Worm (Caenorhabditis elegans) whole organism, L3 larva: Measurements from ENCODE around the gene C05B5.17.

Source experiments
- R02D3.7 ChIP-seq: fragments of 150-350 bp; optimal IDR thresholded peaks from 2 replicates; lab custom pipeline; 2014; ENCODE audit warnings: missing biosample characterization, missing genetic modification characterization
- ZK546.5 ChIP-seq: sonication (generic microtip); optimal IDR thresholded peaks from 2 replicates; lab custom pipeline; 2017; ENCODE audit warnings: missing biosample characterization, missing genetic modification characterization
- ceh-16 ChIP-seq: sonication (generic microtip); optimal IDR thresholded peaks from 2 replicates; lab custom pipeline; 2017; ENCODE audit warnings: missing biosample characterization, missing genetic modification characterization
- ceh-28 ChIP-seq: fragments of 150-350 bp; optimal IDR thresholded peaks from 2 replicates; lab custom pipeline; 2014; ENCODE audit warnings: missing biosample characterization, missing genetic modification reagents, missing genetic modification characterization
- ceh-82 ChIP-seq: fragments of 150-350 bp; optimal IDR thresholded peaks from 2 replicates; lab custom pipeline; 2014; ENCODE audit warnings: missing biosample characterization, missing genetic modification characterization
- daf-12 ChIP-seq: fragments of 150-350 bp; optimal IDR thresholded peaks from 2 replicates; lab custom pipeline; 2014; ENCODE audit warnings: missing biosample characterization, missing genetic modification reagents, missing genetic modification characterization
- egl-27 ChIP-seq: sonication (generic microtip); optimal IDR thresholded peaks from 4 replicates; lab custom pipeline; 2017; ENCODE audit warnings: missing biosample characterization, missing genetic modification reagents, missing genetic modification characterization
- egl-5 ChIP-seq: fragments of 150-350 bp; optimal IDR thresholded peaks from 2 replicates; lab custom pipeline; 2017; ENCODE audit warnings: missing biosample characterization, missing genetic modification reagents, missing genetic modification characterization, inconsistent platforms
- elt-1 ChIP-seq: fragments of 150-350 bp; optimal IDR thresholded peaks from 2 replicates; lab custom pipeline; 2014; ENCODE audit warnings: missing biosample characterization, missing genetic modification characterization
- elt-2 ChIP-seq: sonication (generic microtip); optimal IDR thresholded peaks from 2 replicates; lab custom pipeline; 2016; ENCODE audit warnings: missing genetic modification reagents, mild to moderate bottlenecking, missing genetic modification characterization, missing compliant biosample characterization
- elt-3 ChIP-seq, 3 experiments: fragments of 150-350 bp in 1 of 3; sonication (generic microtip) in 2 of 3; optimal IDR thresholded peaks; 2 replicates in 2 of 3; 4 replicates in 1 of 3; lab custom pipeline; 2014 to 2017; ENCODE audit warnings: missing biosample characterization in 3 of 3, missing genetic modification characterization in 3 of 3
- fkh-10 ChIP-seq: sonication (generic microtip); optimal IDR thresholded peaks from 2 replicates; lab custom pipeline; 2017; ENCODE audit warnings: missing biosample characterization, missing genetic modification reagents, missing genetic modification characterization
- hmg-11 ChIP-seq: sonication (generic microtip); optimal IDR thresholded peaks from 2 replicates; lab custom pipeline; 2016; ENCODE audit warnings: missing genetic modification characterization, missing compliant biosample characterization
- jun-1 ChIP-seq: fragments of 150-350 bp; optimal IDR thresholded peaks from 2 replicates; lab custom pipeline; 2014; ENCODE audit warnings: missing biosample characterization, missing genetic modification reagents, missing genetic modification characterization
- lin-15B ChIP-seq: fragments of 150-350 bp; optimal IDR thresholded peaks from 2 replicates; lab custom pipeline; 2014; ENCODE audit warnings: missing biosample characterization, missing genetic modification characterization
- lin-39 ChIP-seq: fragments of 150-350 bp; optimal IDR thresholded peaks from 2 replicates; lab custom pipeline; 2018; ENCODE audit warnings: missing biosample characterization, missing genetic modification reagents, missing genetic modification characterization
- lsy-12 ChIP-seq: sonication (generic microtip); optimal IDR thresholded peaks from 2 replicates; lab custom pipeline; 2016; ENCODE audit warnings: mild to moderate bottlenecking, missing genetic modification characterization, missing compliant biosample characterization
- mdl-1 ChIP-seq: fragments of 150-350 bp; optimal IDR thresholded peaks from 2 replicates; lab custom pipeline; 2014; ENCODE audit warnings: missing biosample characterization, missing genetic modification characterization
- nhr-11 ChIP-seq: fragments of 150-350 bp; optimal IDR thresholded peaks from 2 replicates; lab custom pipeline; 2014; ENCODE audit warnings: missing biosample characterization, missing genetic modification characterization
- nhr-23 ChIP-seq: fragments of 150-350 bp; optimal IDR thresholded peaks from 2 replicates; lab custom pipeline; 2014; ENCODE audit warnings: missing biosample characterization, missing genetic modification reagents, missing genetic modification characterization
- nhr-237 ChIP-seq: fragments of 150-350 bp; optimal IDR thresholded peaks from 2 replicates; lab custom pipeline; 2014; ENCODE audit warnings: missing biosample characterization, missing genetic modification characterization
- nhr-25 ChIP-seq: sonication (generic microtip); optimal IDR thresholded peaks from 2 replicates; lab custom pipeline; 2017; ENCODE audit warnings: missing biosample characterization, missing genetic modification characterization
- nhr-28 ChIP-seq: fragments of 150-350 bp; optimal IDR thresholded peaks from 2 replicates; lab custom pipeline; 2014; ENCODE audit warnings: missing biosample characterization, missing genetic modification characterization
- nhr-67 ChIP-seq: fragments of 150-350 bp; optimal IDR thresholded peaks from 2 replicates; lab custom pipeline; 2014; ENCODE audit warnings: missing biosample characterization, missing genetic modification characterization
- nhr-76 ChIP-seq: fragments of 150-350 bp; sonication (generic microtip); optimal IDR thresholded peaks from 5 replicates; lab custom pipeline; 2014; ENCODE audit warnings: missing biosample characterization, missing genetic modification characterization
- nhr-77 ChIP-seq: fragments of 150-350 bp; optimal IDR thresholded peaks from 2 replicates; lab custom pipeline; 2014; ENCODE audit warnings: missing biosample characterization, missing genetic modification characterization
- pha-4 ChIP-seq: fragments of 150-350 bp; optimal IDR thresholded peaks from 2 replicates; lab custom pipeline; 2014; ENCODE audit warnings: missing biosample characterization, missing genetic modification reagents, missing genetic modification characterization
- pqm-1 ChIP-seq: fragments of 150-350 bp; optimal IDR thresholded peaks from 2 replicates; lab custom pipeline; 2017; ENCODE audit warnings: missing biosample characterization, missing genetic modification characterization, inconsistent platforms
- sea-2 ChIP-seq: fragments of 150-350 bp; sonication (generic microtip); optimal IDR thresholded peaks from 4 replicates; lab custom pipeline; 2014; ENCODE audit warnings: missing biosample characterization, missing genetic modification reagents, missing genetic modification characterization
- skn-1 ChIP-seq: fragments of 150-350 bp; optimal IDR thresholded peaks from 2 replicates; lab custom pipeline; 2014; ENCODE audit warnings: missing biosample characterization, missing genetic modification characterization
- snpc-4 ChIP-seq: fragments of 150-350 bp; optimal IDR thresholded peaks from 2 replicates; lab custom pipeline; 2014; ENCODE audit warnings: missing biosample characterization, missing genetic modification characterization
- tbx-2 ChIP-seq: sonication (generic microtip); optimal IDR thresholded peaks from 2 replicates; lab custom pipeline; 2016; ENCODE audit warnings: mild to moderate bottlenecking, missing genetic modification characterization, missing compliant biosample characterization
- unc-39 ChIP-seq: sonication (generic microtip); optimal IDR thresholded peaks from 4 replicates; lab custom pipeline; 2017; ENCODE audit warnings: missing biosample characterization, missing genetic modification characterization
- unc-62 ChIP-seq: fragments of 150-350 bp; sonication (generic microtip); optimal IDR thresholded peaks from 4 replicates; lab custom pipeline; 2014; ENCODE audit warnings: missing biosample characterization, missing genetic modification reagents, missing genetic modification characterization
- zag-1 ChIP-seq: fragments of 150-350 bp; optimal IDR thresholded peaks from 2 replicates; lab custom pipeline; 2014; ENCODE audit warnings: missing biosample characterization, missing genetic modification characterization
- ztf-11 ChIP-seq: fragments of 150-350 bp; optimal IDR thresholded peaks from 2 replicates; lab custom pipeline; 2014; ENCODE audit warnings: missing biosample characterization, missing genetic modification characterization
- ztf-4 ChIP-seq: fragments of 150-350 bp; optimal IDR thresholded peaks from 2 replicates; lab custom pipeline; 2014; ENCODE audit warnings: missing biosample characterization, missing genetic modification characterization

Gene C05B5.17

DNA sequence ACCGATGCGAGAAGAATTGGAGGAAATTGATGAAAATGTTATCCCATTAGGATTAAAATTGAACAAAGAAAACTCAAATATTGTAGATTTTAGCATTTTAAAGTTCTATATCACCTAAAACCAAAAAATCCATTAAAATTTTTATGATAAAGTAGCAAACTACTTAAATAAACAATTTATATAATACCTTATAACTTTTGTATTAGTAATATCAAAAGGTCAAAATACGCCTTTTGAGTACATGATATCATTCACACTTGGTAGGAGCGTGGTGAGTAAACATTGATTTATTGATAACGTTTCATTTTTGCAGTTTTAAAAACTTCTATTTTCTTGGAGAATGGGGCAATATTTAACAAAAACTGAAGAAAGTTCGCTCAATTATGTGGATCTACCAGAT lies 1.9 kb upstream of the C05B5.17 start, which contains the start of gene C05B5.5:
Gene C05B5.5, plus strand, starts transcription at position 301 of the 400 bp plus-strand sequence.
- no peak for TF ChIP-seq ceh-28 (tag; lab: Kevin White, UChicago)
- TF ChIP-seq nhr-25, result no peak
- no peak for TF ChIP-seq lsy-12 (tag; lab: Kevin White, UChicago)
- no peak for TF ChIP-seq ZK546.5 (tag; lab: Kevin White, UChicago)
- no peak for TF ChIP-seq ztf-4 (tag; lab: Kevin White, UChicago)
- TF ChIP-seq egl-27 (tag; lab: Kevin White, UChicago), result no peak
- TF ChIP-seq unc-39 (tag; lab: Kevin White, UChicago), result no peak
- TF ChIP-seq nhr-11 (tag; lab: Kevin White, UChicago), result no peak

ce11 chrIII:10000428-10000827 lies 1.3 kb upstream of the C05B5.17 start, which contains the start of gene C05B5.2:
Gene C05B5.2, minus strand, starts transcription at chrIII:10000528.
- TF ChIP-seq nhr-11 (tag; lab: Kevin White, UChicago) (no peak), nhr-28 (tag; lab: Kevin White, UChicago) (no peak), R02D3.7 (tag; lab: Kevin White, UChicago) (no peak), ztf-4 (tag; lab: Kevin White, UChicago) (no peak), nhr-76 (tag; lab: Kevin White, UChicago) (no peak), egl-5 (tag; lab: Kevin White, UChicago) (no peak), lin-39 (tag; lab: Kevin White, UChicago) (no peak), lin-15B (tag; lab: Kevin White, UChicago) (no peak), ZK546.5 (tag; lab: Kevin White, UChicago) (no peak), snpc-4 (tag; lab: Kevin White, UChicago) (no peak), zag-1 (no peak), skn-1 (no peak), elt-2 (tag; lab: Kevin White, UChicago) (no peak), nhr-77 (tag; lab: Kevin White, UChicago) (no peak), ceh-82 (tag; lab: Kevin White, UChicago) (no peak), sea-2 (no peak), nhr-23 (no peak), unc-62 (no peak)

DNA sequence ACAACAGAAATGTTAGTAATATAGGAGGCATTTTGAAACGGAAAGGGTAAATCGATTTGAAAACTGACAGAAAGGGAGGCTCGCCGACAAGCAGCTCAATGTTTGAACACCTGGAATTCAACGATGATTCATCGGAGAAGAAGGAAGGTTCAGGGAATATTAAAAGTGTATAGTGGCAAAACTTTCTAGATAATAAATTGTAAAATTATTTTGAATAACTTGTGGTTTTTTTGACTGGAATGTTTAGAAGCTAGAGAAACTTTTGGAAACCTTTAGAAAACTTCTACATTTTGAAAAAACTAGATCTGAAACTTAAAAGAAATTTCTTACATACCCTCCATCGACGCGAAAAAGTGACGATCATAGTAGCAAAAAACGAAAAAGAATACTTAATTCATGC lies 1.2 kb downstream of the C05B5.17 start, which contains the start of gene pqn-8:
Gene pqn-8, minus strand, starts transcription at position 101 of the 400 bp plus-strand sequence.
- TF ChIP-seq zag-1 (no peak), R02D3.7 (tag; lab: Kevin White, UChicago) (no peak), nhr-25 (no peak), ceh-28 (tag; lab: Kevin White, UChicago) (no peak), ZK546.5 (tag; lab: Kevin White, UChicago) (no peak), pqm-1 (tag; lab: Kevin White, UChicago) (no peak), ztf-11 (tag; lab: Kevin White, UChicago) (no peak), skn-1 (no peak), nhr-28 (tag; lab: Kevin White, UChicago) (no peak), nhr-67 (no peak)

- TF ChIP-seq nhr-237 (no peak), lin-15B (tag; lab: Kevin White, UChicago) (no peak), elt-1 (tag; lab: Kevin White, UChicago) (no peak), tbx-2 (tag; lab: Kevin White, UChicago) (no peak), jun-1 (no peak), zag-1 (no peak), nhr-76 (tag; lab: Kevin White, UChicago) (no peak), hmg-11 (tag; lab: Kevin White, UChicago) (no peak), ceh-16 (tag; lab: Kevin White, UChicago) (no peak), elt-3 (tag; optimal IDR thresholded peaks at IDR 0.05; lab: Kevin White, UChicago) (no peak), nhr-23 (no peak), nhr-67 (no peak), sea-2 (no peak), mdl-1 (no peak), pha-4 (no peak), ztf-11 (tag; lab: Kevin White, UChicago) (no peak), fkh-10 (no peak), daf-12 (tag; lab: Kevin White, UChicago) (no peak)
Observed at ce11 chrIII:9993535-9993934, 5.6 kb downstream of the C05B5.17 start, which contains the start of gene C05B5.4. Gene C05B5.4, plus strand, starts transcription at chrIII:9993885.
